Fruit fly (Drosophila melanogaster): ENCODE measurements around the gene Hira.
A peak's percentile ranks its signal among the peaks of the same experiment; 100 is the strongest.

Hira gene

DNA sequence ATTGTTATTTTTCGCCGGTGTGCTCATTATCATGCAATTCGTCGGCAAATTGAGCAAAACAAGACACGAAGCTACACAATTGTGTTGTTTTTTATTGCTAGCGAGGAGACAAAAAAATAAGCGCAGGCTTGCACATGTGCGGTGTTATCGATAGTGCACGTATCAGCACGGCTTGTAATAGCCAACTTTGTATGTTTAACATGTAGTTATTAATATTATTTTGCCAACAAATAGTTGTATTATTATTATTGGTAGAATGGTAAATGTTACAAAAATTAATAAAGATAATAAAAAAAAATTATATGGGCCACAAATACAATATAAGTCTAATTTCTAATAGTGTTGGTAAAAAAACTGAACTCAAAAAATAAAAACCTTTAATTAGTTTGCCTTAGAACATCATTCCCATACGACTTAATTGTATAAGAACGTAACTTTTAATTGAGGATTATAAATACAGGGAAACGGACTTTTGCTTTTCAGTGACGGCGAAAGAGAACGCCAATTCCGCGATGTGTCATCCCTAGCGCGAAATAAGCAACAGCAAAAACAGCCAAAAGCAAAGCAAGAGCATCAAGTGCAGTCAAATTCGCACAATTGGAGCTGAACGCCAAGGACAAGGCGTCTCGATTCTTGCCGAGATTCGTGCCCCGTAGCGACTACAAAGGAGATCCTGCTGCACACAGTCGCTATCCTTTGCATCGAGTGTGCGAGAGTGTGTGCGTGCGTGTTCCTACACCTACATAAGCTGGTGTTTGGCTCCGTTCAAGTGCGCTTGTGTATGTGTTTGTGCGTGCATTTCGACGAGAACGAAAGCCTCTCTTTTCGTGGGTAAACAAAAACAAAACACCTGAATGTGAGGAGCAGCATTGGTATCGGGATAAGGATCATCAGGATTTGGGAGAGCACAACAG lies 6.6 kb downstream of the Hira start, which contains the start of the genes NELF-B and CG12155 (continued):
- TF ChIP-seq zen (tag; optimal IDR thresholded peaks at IDR 0.05) = peak; percentile 27
- TF ChIP-seq hb (GFP tag; IDR thresholded peaks at IDR 0.05; ENCODE audit: partially characterized antibody) = peak; percentile 64; the same call in 1 of the 3 replicates
- 0 out of 2 replicates have a peak, but pooled peaks have one; percentile 6 for TF ChIP-seq danr (GFP tag; IDR thresholded peaks at IDR 0.05)
- TF ChIP-seq CG1233 (GFP tag; optimal IDR thresholded peaks at IDR 0.05) = peak; percentile 43
- peak; percentile 10 for TF ChIP-seq cato (GFP tag; optimal IDR thresholded peaks at IDR 0.05; ENCODE audit: borderline replicate concordance)
- TF ChIP-seq ham (GFP tag; IDR thresholded peaks at IDR 0.05) = no peak
- TF ChIP-seq crc (GFP tag; optimal IDR thresholded peaks at IDR 0.05) = no peak
- no peak for TF ChIP-seq lbe (GFP tag; optimal IDR thresholded peaks at IDR 0.05)
- TF ChIP-seq CG9437 (GFP tag; optimal IDR thresholded peaks at IDR 0.05) = peak; percentile 63
- no peak for TF ChIP-seq CG31388 (GFP tag; optimal IDR thresholded peaks at IDR 0.05)
- no peak for TF ChIP-seq BtbVII (GFP tag; optimal IDR thresholded peaks at IDR 0.05)
- TF ChIP-seq Hr78 (GFP tag; optimal IDR thresholded peaks at IDR 0.05) = no peak
- TF ChIP-seq Fer2 (tag; optimal IDR thresholded peaks at IDR 0.05) = no peak
- TF ChIP-seq PHDP (tag; optimal IDR thresholded peaks at IDR 0.05) = no peak
- no peak for TF ChIP-seq grn (GFP tag; optimal IDR thresholded peaks at IDR 0.05)
- TF ChIP-seq ems (GFP tag; optimal IDR thresholded peaks at IDR 0.05) = no peak
- TF ChIP-seq twi (tag; optimal IDR thresholded peaks at IDR 0.05) = peak; percentile 26
- TF ChIP-seq CG14710 (tag; optimal IDR thresholded peaks at IDR 0.05) = peak; percentile 74
- no peak for TF ChIP-seq Dfd (GFP tag; optimal IDR thresholded peaks at IDR 0.05)
- TF ChIP-seq trh (GFP tag; optimal IDR thresholded peaks at IDR 0.05) = no peak
- TF ChIP-seq CG3163 (GFP tag; optimal IDR thresholded peaks at IDR 0.05) = no peak
- TF ChIP-seq Ravus (GFP tag; IDR thresholded peaks at IDR 0.05) = no peak
- TF ChIP-seq Meics (GFP tag; optimal IDR thresholded peaks at IDR 0.05) = no peak
- peak; percentile 18; the same call in 1 of the 3 replicates for TF ChIP-seq tgo (GFP tag; IDR thresholded peaks at IDR 0.05)
- TF ChIP-seq bbx (GFP tag; IDR thresholded peaks at IDR 0.05; ENCODE audit: partially characterized antibody) = peak; percentile 44; the same call in 1 of the 2 replicates
- TF ChIP-seq salm (tag; optimal IDR thresholded peaks at IDR 0.05) = no peak
- TF ChIP-seq cad (GFP tag; optimal IDR thresholded peaks at IDR 0.05) = no peak
- no peak for TF ChIP-seq hkb (optimal IDR thresholded peaks at IDR 0.05)
- TF ChIP-seq hkb (GFP tag; IDR thresholded peaks at IDR 0.05) = no peak
- TF ChIP-seq toy (GFP tag; IDR thresholded peaks at IDR 0.05) = no peak
- no peak for TF ChIP-seq sob (GFP tag; IDR thresholded peaks at IDR 0.05)
- no peak for TF ChIP-seq CG43689 (GFP tag; IDR thresholded peaks at IDR 0.05)
- no peak for TF ChIP-seq aop (GFP tag; IDR thresholded peaks at IDR 0.05)
- TF ChIP-seq repo (GFP tag; optimal IDR thresholded peaks at IDR 0.05) = no peak
- peak; percentile 65 for TF ChIP-seq grau (tag; optimal IDR thresholded peaks at IDR 0.05)
- TF ChIP-seq CG4617 (GFP tag; optimal IDR thresholded peaks at IDR 0.05; ENCODE audit: borderline replicate concordance) = peak; percentile 7
- TF ChIP-seq Dbx (GFP tag; IDR thresholded peaks at IDR 0.05) = peak; percentile 47; the same call in 1 of the 3 replicates
- TF ChIP-seq Atf6 (GFP tag; IDR thresholded peaks at IDR 0.05) = no peak
- peak; percentile 57 for TF ChIP-seq slbo (GFP tag; IDR thresholded peaks at IDR 0.05)
- no peak for TF ChIP-seq CG2875 (GFP tag; optimal IDR thresholded peaks at IDR 0.05)
- TF ChIP-seq Ssrp (tag; optimal IDR thresholded peaks at IDR 0.05) = peak; percentile 53
- TF ChIP-seq ci (GFP tag; IDR thresholded peaks at IDR 0.05) = 0 out of 3 replicates have a peak, but pooled peaks have one; percentile 8
- TF ChIP-seq stwl (tag; optimal IDR thresholded peaks at IDR 0.05) = peak; percentile 1
- no peak for TF ChIP-seq Sox100B (GFP tag; optimal IDR thresholded peaks at IDR 0.05)
- peak; percentile 58 for TF ChIP-seq ind (GFP tag; optimal IDR thresholded peaks at IDR 0.05)
- no peak for TF ChIP-seq CG1024 (GFP tag; IDR thresholded peaks at IDR 0.05)
- no peak for TF ChIP-seq CG18011 (GFP tag; optimal IDR thresholded peaks at IDR 0.05)
- peak; percentile 29 for TF ChIP-seq CG17359 (tag; optimal IDR thresholded peaks at IDR 0.05)
- TF ChIP-seq Xbp1 (GFP tag; optimal IDR thresholded peaks at IDR 0.05) = peak; percentile 71
